Worm (Caenorhabditis elegans): ENCODE results near the gene T04F3.5.

DNA sequence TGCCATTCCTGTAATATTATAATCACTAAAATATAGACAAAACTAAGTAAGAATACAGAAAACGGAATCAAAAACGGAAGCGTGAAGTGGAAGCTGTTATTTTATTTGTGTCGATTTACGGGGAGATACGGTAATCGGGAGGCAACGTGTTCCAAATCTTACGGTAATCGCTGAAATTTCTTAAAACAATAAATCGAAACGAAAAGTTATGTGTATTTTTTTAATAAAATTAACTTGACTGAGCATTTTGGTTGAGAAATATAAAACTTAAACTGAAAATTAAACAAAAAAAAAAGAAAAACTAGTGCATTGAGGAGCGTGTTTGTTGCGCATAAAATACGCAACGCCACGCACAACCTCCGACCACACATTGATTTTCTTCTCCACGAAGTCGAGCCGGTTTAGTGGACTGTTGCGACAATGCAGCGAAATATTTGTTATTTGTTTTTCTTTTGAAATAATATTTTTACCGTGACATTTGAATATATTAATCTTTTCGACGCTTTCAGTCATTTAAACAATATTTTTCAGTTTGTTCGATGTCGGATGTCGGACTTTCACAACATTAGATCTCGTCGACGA lies 4.0 kb downstream of the T04F3.5 start, which contains the start of the genes F55A11.1 and syx-5:
- no peak for TF ChIP-seq unc-39 (tag; optimal IDR thresholded peaks at IDR 0.05)
- no peak for TF ChIP-seq aha-1 (tag)
- no peak for TF ChIP-seq snpc-4 (tag; optimal IDR thresholded peaks at IDR 0.05)
